Worm (Caenorhabditis elegans): ENCODE results near the gene irld-9.

- TF ChIP-seq skn-1 (tag; optimal IDR thresholded peaks at IDR 0.05) (no peak), nhr-28 (tag; optimal IDR thresholded peaks at IDR 0.05) (no peak), nhr-237 (tag; optimal IDR thresholded peaks at IDR 0.05) (no peak), ces-1 (GFP tag; optimal IDR thresholded peaks at IDR 0.05) (no peak), unc-62 (GFP tag; optimal IDR thresholded peaks at IDR 0.05) (no peak)
These were observed 3.8 kb upstream of the irld-9 start, which contains the start of gene F36H5.12 for ce11 chrII:1742535-1742934.
